Worm (Caenorhabditis elegans): ENCODE data around the gene zyg-9.

Gene zyg-9

ce11 chrII:8435005-8435404 lies 22.6 kb upstream of the zyg-9 start, which contains the start of gene acp-4:
acp-4 (minus strand) TSS chrII:8435105.
- TF ChIP-seq ets-7 (tag; optimal IDR thresholded peaks at IDR 0.05) (no peak), scrt-1 (GFP tag; IDR thresholded peaks at IDR 0.05) (no peak), ceh-36 (tag; optimal IDR thresholded peaks at IDR 0.05) (no peak), F13C5.2 (tag; optimal IDR thresholded peaks at IDR 0.05) (no peak), sea-1 (GFP tag; conservative IDR thresholded peaks at IDR 0.05) (no peak), tbx-37 (GFP tag; conservative IDR thresholded peaks at IDR 0.05) (no peak), hmg-4 (GFP tag; optimal IDR thresholded peaks at IDR 0.05) (no peak), B0310.2 (tag; optimal IDR thresholded peaks at IDR 0.05) (no peak), tra-4 (tag; optimal IDR thresholded peaks at IDR 0.05) (no peak), tbx-11 (GFP tag; IDR thresholded peaks at IDR 0.05) (no peak), hmbx-1 (tag; optimal IDR thresholded peaks at IDR 0.05) (no peak), flt-1 (GFP tag; IDR thresholded peaks at IDR 0.05) (no peak), pes-1 (GFP tag; IDR thresholded peaks at IDR 0.05) (no peak)

ce11 chrII:8437035-8437434 lies 20.6 kb upstream of the zyg-9 start, which contains the start of gene acp-3:
acp-3 (minus strand) TSS chrII:8437135.
- TF ChIP-seq hnd-1 (tag; optimal IDR thresholded peaks at IDR 0.05): no peak
- no peak for TF ChIP-seq ceh-13 (GFP tag; optimal IDR thresholded peaks at IDR 0.05)
- no peak for TF ChIP-seq aly-1 (tag; optimal IDR thresholded peaks at IDR 0.05)
- TF ChIP-seq hmbx-1 (tag; optimal IDR thresholded peaks at IDR 0.05): no peak

ce11 chrII:8438791-8439287 lies 18.8 kb upstream of the zyg-9 start, which contains the start of gene lips-10:
lips-10 (plus strand) TSS chrII:8439168.
- TF ChIP-seq scrt-1 (GFP tag; IDR thresholded peaks at IDR 0.05): no peak
- TF ChIP-seq tbx-11 (GFP tag; IDR thresholded peaks at IDR 0.05): no peak
- TF ChIP-seq pes-1 (GFP tag; IDR thresholded peaks at IDR 0.05): no peak
- no peak for TF ChIP-seq tbx-37 (GFP tag; conservative IDR thresholded peaks at IDR 0.05)
- no peak for TF ChIP-seq F13C5.2 (tag; optimal IDR thresholded peaks at IDR 0.05)
- TF ChIP-seq hmbx-1 (tag; optimal IDR thresholded peaks at IDR 0.05): no peak
- no peak for TF ChIP-seq sea-1 (GFP tag; conservative IDR thresholded peaks at IDR 0.05)

ce11 chrII:8440097-8440496 lies 17.5 kb upstream of the zyg-9 start:
- TF ChIP-seq F13C5.2 (tag; optimal IDR thresholded peaks at IDR 0.05) (no peak), ceh-36 (tag; optimal IDR thresholded peaks at IDR 0.05) (no peak), hnd-1 (tag; optimal IDR thresholded peaks at IDR 0.05) (no peak), flt-1 (GFP tag; IDR thresholded peaks at IDR 0.05) (no peak)

ce11 chrII:8440792-8441191 lies 16.8 kb upstream of the zyg-9 start:
- TF ChIP-seq B0310.2 (tag; optimal IDR thresholded peaks at IDR 0.05) (no peak), hmg-4 (GFP tag; optimal IDR thresholded peaks at IDR 0.05) (no peak), ceh-36 (tag; optimal IDR thresholded peaks at IDR 0.05) (no peak), pes-1 (GFP tag; IDR thresholded peaks at IDR 0.05) (no peak), aly-1 (tag; optimal IDR thresholded peaks at IDR 0.05) (no peak), scrt-1 (GFP tag; IDR thresholded peaks at IDR 0.05) (no peak), tbx-11 (GFP tag; IDR thresholded peaks at IDR 0.05) (no peak), F13C5.2 (tag; optimal IDR thresholded peaks at IDR 0.05) (no peak), ceh-13 (GFP tag; optimal IDR thresholded peaks at IDR 0.05) (no peak), ets-7 (tag; optimal IDR thresholded peaks at IDR 0.05) (no peak), hnd-1 (tag; optimal IDR thresholded peaks at IDR 0.05) (no peak), tbx-37 (GFP tag; conservative IDR thresholded peaks at IDR 0.05) (no peak), flt-1 (GFP tag; IDR thresholded peaks at IDR 0.05) (no peak), hmbx-1 (tag; optimal IDR thresholded peaks at IDR 0.05) (no peak), sea-1 (GFP tag; conservative IDR thresholded peaks at IDR 0.05) (no peak), tra-4 (tag; optimal IDR thresholded peaks at IDR 0.05) (no peak), ama-1 (optimal IDR thresholded peaks at IDR 0.05) (no peak)

- TF ChIP-seq hmg-4 (GFP tag; optimal IDR thresholded peaks at IDR 0.05) (no peak), sea-1 (GFP tag; conservative IDR thresholded peaks at IDR 0.05) (no peak), tbx-11 (GFP tag; IDR thresholded peaks at IDR 0.05) (no peak), hmbx-1 (tag; optimal IDR thresholded peaks at IDR 0.05) (no peak), scrt-1 (GFP tag; IDR thresholded peaks at IDR 0.05) (no peak), ceh-36 (tag; optimal IDR thresholded peaks at IDR 0.05) (no peak), tra-4 (tag; optimal IDR thresholded peaks at IDR 0.05) (no peak), pes-1 (GFP tag; IDR thresholded peaks at IDR 0.05) (no peak), ama-1 (optimal IDR thresholded peaks at IDR 0.05) (no peak), flt-1 (GFP tag; IDR thresholded peaks at IDR 0.05) (no peak), aly-1 (tag; optimal IDR thresholded peaks at IDR 0.05) (no peak), F13C5.2 (tag; optimal IDR thresholded peaks at IDR 0.05) (no peak), ets-7 (tag; optimal IDR thresholded peaks at IDR 0.05) (no peak), tbx-37 (GFP tag; conservative IDR thresholded peaks at IDR 0.05) (no peak), ceh-13 (GFP tag; optimal IDR thresholded peaks at IDR 0.05) (no peak), hnd-1 (tag; optimal IDR thresholded peaks at IDR 0.05) (no peak), B0310.2 (tag; optimal IDR thresholded peaks at IDR 0.05) (no peak)
Observed at ce11 chrII:8441519-8441918, 16.1 kb upstream of the zyg-9 start.

- no peak for TF ChIP-seq ceh-36 (tag; optimal IDR thresholded peaks at IDR 0.05)
- TF ChIP-seq scrt-1 (GFP tag; IDR thresholded peaks at IDR 0.05): no peak
- no peak for TF ChIP-seq hmbx-1 (tag; optimal IDR thresholded peaks at IDR 0.05)
- no peak for TF ChIP-seq B0310.2 (tag; optimal IDR thresholded peaks at IDR 0.05)
- TF ChIP-seq ama-1 (optimal IDR thresholded peaks at IDR 0.05): no peak
- peak; percentile 19; the same call in 1 of the 2 replicates for TF ChIP-seq tbx-11 (GFP tag; IDR thresholded peaks at IDR 0.05)
- no peak for TF ChIP-seq ceh-13 (GFP tag; optimal IDR thresholded peaks at IDR 0.05)
- peak; percentile 59 for TF ChIP-seq F13C5.2 (tag; optimal IDR thresholded peaks at IDR 0.05)
- no peak for TF ChIP-seq sea-1 (GFP tag; conservative IDR thresholded peaks at IDR 0.05)
- TF ChIP-seq tra-4 (tag; optimal IDR thresholded peaks at IDR 0.05): no peak
- no peak for TF ChIP-seq flt-1 (GFP tag; IDR thresholded peaks at IDR 0.05)
- TF ChIP-seq aly-1 (tag; optimal IDR thresholded peaks at IDR 0.05): no peak
- TF ChIP-seq hmg-4 (GFP tag; optimal IDR thresholded peaks at IDR 0.05): peak; percentile 39
- TF ChIP-seq tbx-37 (GFP tag; conservative IDR thresholded peaks at IDR 0.05): no peak
- TF ChIP-seq ets-7 (tag; optimal IDR thresholded peaks at IDR 0.05): no peak
- TF ChIP-seq pes-1 (GFP tag; IDR thresholded peaks at IDR 0.05): no peak
- no peak for TF ChIP-seq hnd-1 (tag; optimal IDR thresholded peaks at IDR 0.05)
Observed at ce11 chrII:8442176-8442575, 15.4 kb upstream of the zyg-9 start.
